Worm (Caenorhabditis elegans): ENCODE results near the gene hosl-1.

Gene hosl-1

DNA sequence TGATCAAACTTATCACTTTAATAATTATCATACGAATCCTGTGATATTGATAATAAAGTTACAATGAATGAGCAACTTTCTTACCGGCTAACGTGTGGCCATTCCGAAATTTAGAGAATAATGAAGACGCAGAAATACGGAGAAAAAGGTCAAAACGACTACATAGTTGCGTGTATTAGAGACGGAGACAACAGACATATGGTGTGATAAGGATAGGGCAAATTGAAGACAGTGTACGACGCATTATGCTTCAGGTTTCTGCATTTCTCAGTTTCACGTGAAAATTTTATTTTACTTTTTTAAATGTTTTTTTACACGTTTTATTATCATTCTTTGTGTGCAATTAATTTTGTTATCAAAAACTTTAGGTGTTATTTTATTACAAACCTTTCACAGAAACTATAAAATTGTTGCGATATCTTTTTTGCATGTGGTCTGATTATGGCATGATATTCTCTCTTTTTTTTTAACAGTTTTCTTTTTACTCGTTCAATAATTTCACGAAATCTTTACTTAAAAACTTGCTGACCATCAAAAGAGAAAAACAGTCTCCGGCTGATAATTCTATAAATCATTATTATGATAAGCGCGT, 36.3 kb downstream of the hosl-1 start, which contains the start of gene tmem-135 (continued):
- TF ChIP-seq fkh-10 (GFP tag; optimal IDR thresholded peaks at IDR 0.05) = no peak

DNA sequence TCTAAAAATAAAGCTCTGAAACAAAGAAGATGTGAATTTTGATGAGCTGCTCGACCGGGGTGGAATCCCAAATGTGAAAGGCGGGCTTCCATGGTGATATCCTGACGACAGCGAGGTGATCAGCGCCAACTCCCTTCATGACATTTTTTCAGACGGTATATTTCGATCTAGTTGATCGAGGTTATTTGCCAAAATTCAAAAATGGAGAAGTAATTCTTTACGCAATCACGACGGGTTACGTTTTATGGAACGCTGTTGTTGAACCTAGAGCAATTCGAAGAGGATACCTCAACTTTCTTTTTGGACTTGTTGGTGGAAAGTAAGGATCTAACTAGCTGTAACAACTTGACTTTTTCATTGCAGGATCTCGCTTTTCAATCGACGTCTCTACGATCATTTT, 39.8 kb downstream of the hosl-1 start:
- TF ChIP-seq madf-5 (GFP tag; IDR thresholded peaks at IDR 0.05) = 0 out of 4 replicates have a peak, but pooled peaks of 1 of the 2 experiments have one; percentile 46
- peak in 1 of 2 experiments; percentile 91 for TF ChIP-seq unc-62 (GFP tag; optimal IDR thresholded peaks at IDR 0.05 in 1 of 2)
- no peak for TF ChIP-seq unc-62 (tag; optimal IDR thresholded peaks at IDR 0.05)
- TF ChIP-seq mdt-29 (GFP tag; IDR thresholded peaks at IDR 0.05) = no peak

DNA sequence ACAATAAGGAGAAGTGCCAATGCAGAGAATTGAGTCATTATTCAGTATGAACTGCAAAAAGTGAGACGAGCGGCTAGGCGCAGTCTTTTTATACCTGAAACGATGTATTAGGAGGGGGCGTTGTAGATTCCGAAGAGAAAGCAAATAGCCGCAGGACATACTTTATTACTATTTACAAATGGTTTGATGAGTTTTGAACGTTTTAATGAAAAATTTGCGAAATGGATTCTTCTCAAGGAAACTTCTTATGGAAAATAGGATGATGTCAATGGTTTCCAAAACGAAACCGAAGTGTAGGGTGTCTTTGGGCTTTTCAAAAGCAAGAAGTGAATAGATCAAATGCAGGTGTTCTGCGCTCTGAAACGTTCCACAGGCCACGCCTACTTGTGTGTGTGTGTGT, 41.1 kb downstream of the hosl-1 start, which contains the start of gene flp-11:
Gene flp-11, minus strand, starts transcription at position 101 of the 400 bp plus-strand sequence.
- TF ChIP-seq php-3 (GFP tag; IDR thresholded peaks at IDR 0.05) = no peak
- no peak for TF ChIP-seq Y5F2A.4 (GFP tag; optimal IDR thresholded peaks at IDR 0.05)
- no peak for TF ChIP-seq T26A8.4 (GFP tag; IDR thresholded peaks at IDR 0.05)
- TF ChIP-seq nhr-76 (tag; optimal IDR thresholded peaks at IDR 0.05) = no peak

DNA sequence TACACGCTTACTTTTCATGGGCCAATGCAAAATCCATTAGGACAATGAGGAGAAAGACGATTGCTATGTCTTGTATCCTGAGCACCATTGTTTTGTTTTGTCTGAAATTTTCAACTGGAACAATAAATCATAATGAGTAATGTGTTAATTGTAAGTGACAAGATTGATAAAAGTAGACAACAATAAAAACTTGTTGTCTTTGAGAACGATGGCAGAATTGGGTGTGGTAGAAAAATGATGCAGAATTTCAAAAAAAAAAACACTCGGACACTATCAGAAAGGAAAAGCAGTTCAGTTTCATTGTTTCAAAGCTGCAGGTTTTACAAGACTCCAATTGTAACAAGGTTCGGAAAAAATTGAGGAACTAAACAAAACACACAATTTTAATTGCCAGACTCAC, 45.7 kb downstream of the hosl-1 start, which contains the start of gene K02G10.15:
Gene K02G10.15, minus strand, starts transcription at position 101 of the 400 bp plus-strand sequence.
- TF ChIP-seq T26A8.4 (GFP tag; IDR thresholded peaks at IDR 0.05) = no peak
- TF ChIP-seq Y75B8A.6 (GFP tag; IDR thresholded peaks at IDR 0.05) = no peak
- TF ChIP-seq hmg-1.1 (GFP tag; IDR thresholded peaks at IDR 0.05) = no peak
- TF ChIP-seq lin-15B (tag; optimal IDR thresholded peaks at IDR 0.05) = no peak
- no peak for TF ChIP-seq mdl-1 (tag; optimal IDR thresholded peaks at IDR 0.05)

DNA sequence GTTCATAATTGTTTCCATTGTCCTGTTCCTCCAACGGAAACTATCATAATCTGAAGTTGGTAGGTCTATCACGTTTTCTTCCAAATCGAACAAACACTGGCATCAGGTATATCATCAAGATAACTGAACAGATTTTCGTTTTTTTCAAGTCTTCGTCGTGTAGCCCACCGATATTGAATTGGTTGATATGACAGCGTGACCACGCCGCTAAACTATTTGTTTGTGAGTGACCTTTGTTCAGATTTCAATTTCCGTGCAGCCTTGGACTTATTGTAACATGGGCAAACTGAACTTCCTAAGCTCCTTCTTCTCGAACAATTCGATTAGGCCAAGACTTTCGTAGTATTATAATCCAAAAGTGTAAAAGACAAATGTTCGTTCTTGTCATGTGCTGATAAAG, 48.7 kb downstream of the hosl-1 start:
- TF ChIP-seq skn-1 (tag; optimal IDR thresholded peaks at IDR 0.05) (no peak), hlh-30 (tag; optimal IDR thresholded peaks at IDR 0.05; ENCODE audit: insufficient read depth) (peak; percentile 3), mdl-1 (tag; optimal IDR thresholded peaks at IDR 0.05) (peak in 1 of 2 experiments; percentile 23), unc-62 (GFP tag; optimal IDR thresholded peaks at IDR 0.05 in 1 of 2) (peak in 1 of 2 experiments; percentile 55), unc-62 (tag; optimal IDR thresholded peaks at IDR 0.05) (no peak), ces-1 (GFP tag; optimal IDR thresholded peaks at IDR 0.05) (no peak), snpc-4 (tag; optimal IDR thresholded peaks at IDR 0.05) (no peak), nhr-28 (tag; optimal IDR thresholded peaks at IDR 0.05) (peak; percentile 33)

DNA sequence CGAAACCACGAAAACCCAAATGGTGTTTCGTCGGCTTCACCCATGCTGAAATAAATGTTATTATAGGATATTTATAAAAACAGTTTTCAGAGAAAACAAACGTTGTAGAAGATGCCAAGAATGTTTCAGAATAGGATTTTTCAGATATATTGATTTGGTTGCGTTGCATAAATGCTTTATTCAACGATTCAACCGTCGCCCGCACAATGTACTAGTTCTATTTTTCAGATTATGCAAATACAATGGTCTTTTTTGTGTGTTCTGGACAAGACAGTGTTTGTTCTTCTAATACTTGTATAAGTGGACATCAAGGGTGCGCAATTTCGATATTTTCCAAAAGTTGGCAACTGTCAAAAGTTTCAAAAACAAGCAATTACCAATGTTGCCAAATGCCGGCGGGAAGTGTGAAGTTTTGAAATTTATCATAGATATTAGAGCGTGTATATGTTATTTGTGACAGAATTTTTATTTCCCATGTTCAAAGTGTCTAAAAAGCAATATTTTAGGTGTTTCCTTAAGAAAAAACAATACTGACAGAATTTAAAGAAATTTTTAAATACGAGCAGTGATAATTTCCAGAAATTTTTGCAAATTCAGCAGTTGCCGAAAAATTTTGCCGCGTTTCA, 54.3 kb downstream of the hosl-1 start, which contains the start of gene K02G10.5:
Gene K02G10.5, minus strand, starts transcription at position 51 of the 626 bp plus-strand sequence.
- TF ChIP-seq attf-4 (tag; optimal IDR thresholded peaks at IDR 0.05) = no peak
- peak; percentile 62 for TF ChIP-seq aha-1 (tag)
- no peak for TF ChIP-seq lin-38 (GFP tag; IDR thresholded peaks at IDR 0.05)
- TF ChIP-seq lin-1 (GFP tag; IDR thresholded peaks at IDR 0.05) = no peak
- no peak for TF ChIP-seq lin-39 (tag; optimal IDR thresholded peaks at IDR 0.05)
- TF ChIP-seq snpc-1.2 (GFP tag; IDR thresholded peaks at IDR 0.05) = no peak
- no peak for TF ChIP-seq snpc-4 (tag; optimal IDR thresholded peaks at IDR 0.05)
- no peak for TF ChIP-seq nhr-77 (tag; optimal IDR thresholded peaks at IDR 0.05)
- no peak for TF ChIP-seq hlh-11 (tag; optimal IDR thresholded peaks at IDR 0.05)
- no peak for TF ChIP-seq nhr-25 (tag; optimal IDR thresholded peaks at IDR 0.05; ENCODE audit: borderline replicate concordance, insufficient read depth)
- TF ChIP-seq ceh-20 (GFP tag; IDR thresholded peaks at IDR 0.05) = no peak
- no peak for TF ChIP-seq unc-39 (tag; optimal IDR thresholded peaks at IDR 0.05)
- no peak for TF ChIP-seq F44E2.7 (GFP tag; IDR thresholded peaks at IDR 0.05)
- peak in 1 of 2 experiments; percentile 79 for TF ChIP-seq unc-62 (GFP tag; optimal IDR thresholded peaks at IDR 0.05 in 1 of 2)
- no peak for TF ChIP-seq unc-62 (tag; optimal IDR thresholded peaks at IDR 0.05)
- TF ChIP-seq spr-3 (GFP tag; optimal IDR thresholded peaks at IDR 0.05) = no peak
- no peak for TF ChIP-seq T20F7.1 (GFP tag; optimal IDR thresholded peaks at IDR 0.05)
